Worm (Caenorhabditis elegans) whole organism, mixed stage, embryonic: Measurements from ENCODE around the gene F28B12.1.

ENCODE experiments used
- drap-1 ChIP-seq: fragments of 200-800 bp; sonication (Bioruptor generic); optimal IDR thresholded peaks from 3 replicates; lab custom pipeline; 2018; ENCODE audit warnings: mild to moderate bottlenecking, missing genetic modification characterization, missing compliant biosample characterization
- elt-1 ChIP-seq: sonication (generic microtip); optimal IDR thresholded peaks from 2 replicates; lab custom pipeline; 2017; ENCODE audit warnings: missing genetic modification characterization, mild to moderate bottlenecking, missing compliant biosample characterization, antibody characterized with exemption, moderate library complexity, borderline replicate concordance; ENCODE audit not compliant: insufficient read depth
- elt-3 ChIP-seq: fragments of 150-350 bp; optimal IDR thresholded peaks from 2 replicates; lab custom pipeline; 2014; ENCODE audit warnings: missing biosample characterization, missing genetic modification characterization
- lin-13 ChIP-seq: fragments of 150-350 bp; optimal IDR thresholded peaks from 2 replicates; lab custom pipeline; 2014; ENCODE audit warnings: missing biosample characterization, missing genetic modification characterization
- mab-5 ChIP-seq: fragments of 150-350 bp; optimal IDR thresholded peaks from 2 replicates; lab custom pipeline; 2014; ENCODE audit warnings: missing biosample characterization, missing genetic modification characterization
- mep-1 ChIP-seq: fragments of 150-350 bp; optimal IDR thresholded peaks from 2 replicates; lab custom pipeline; 2017; ENCODE audit warnings: missing biosample characterization, missing genetic modification reagents, missing genetic modification characterization, inconsistent platforms
- nhr-237 ChIP-seq: fragments of 150-350 bp; optimal IDR thresholded peaks from 2 replicates; lab custom pipeline; 2014; ENCODE audit warnings: missing biosample characterization, missing genetic modification characterization
- nhr-76 ChIP-seq: sonication (generic microtip); optimal IDR thresholded peaks from 2 replicates; lab custom pipeline; 2017; ENCODE audit warnings: missing biosample characterization, missing genetic modification characterization
- snpc-4 ChIP-seq: fragments of 150-350 bp; optimal IDR thresholded peaks from 2 replicates; lab custom pipeline; 2014; ENCODE audit warnings: missing biosample characterization, missing genetic modification characterization
- sptf-1 ChIP-seq: sonication (generic microtip); optimal IDR thresholded peaks from 2 replicates; lab custom pipeline; 2017; ENCODE audit warnings: mild to moderate bottlenecking, missing genetic modification characterization, moderate library complexity, missing compliant biosample characterization
- unc-39 ChIP-seq: fragments of 150-350 bp; optimal IDR thresholded peaks from 2 replicates; lab custom pipeline; 2014; ENCODE audit warnings: missing biosample characterization, missing genetic modification characterization
- unc-62 ChIP-seq: fragments of 150-350 bp; optimal IDR thresholded peaks from 2 replicates; lab custom pipeline; 2014; ENCODE audit warnings: missing biosample characterization, missing genetic modification reagents, missing genetic modification characterization

DNA sequence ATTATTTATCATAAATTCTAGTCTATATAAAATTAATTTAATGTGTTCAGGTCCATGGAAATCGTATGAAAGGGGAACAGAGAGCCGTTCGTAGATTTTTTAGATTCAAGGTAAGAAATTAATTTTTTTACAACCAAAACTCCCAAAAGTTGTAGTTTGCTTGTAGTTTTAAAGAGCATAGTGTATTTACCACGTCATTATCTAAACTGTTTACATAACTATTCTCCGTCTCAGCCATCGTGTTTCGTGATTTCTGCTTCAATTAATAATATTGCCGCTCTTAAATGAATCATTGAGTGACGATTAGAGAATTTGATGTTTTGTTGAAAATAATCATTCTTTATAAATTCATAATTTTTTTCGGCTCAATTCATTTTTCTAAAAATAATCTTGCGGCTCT, 31.5 kb upstream of the F28B12.1 start, which contains the start of gene cgt-3:
- TF ChIP-seq lin-13 (tag; lab: Kevin White, UChicago) = no peak
- no peak for TF ChIP-seq mab-5 (tag; lab: Kevin White, UChicago)
- no peak for TF ChIP-seq unc-62 (GFP tag; lab: Kevin White, UChicago)
- TF ChIP-seq elt-1 (tag; lab: Kevin White, UChicago) = no peak
- TF ChIP-seq nhr-76 (tag; lab: Kevin White, UChicago) = no peak
- TF ChIP-seq snpc-4 (tag; lab: Kevin White, UChicago) = no peak
- no peak for TF ChIP-seq drap-1 (GFP tag; lab: Kevin White, UChicago)
- no peak for TF ChIP-seq unc-39 (tag; lab: Kevin White, UChicago)
- no peak for TF ChIP-seq sptf-1
- TF ChIP-seq nhr-237 = no peak
- TF ChIP-seq mep-1 (tag; lab: Kevin White, UChicago) = no peak
- no peak for TF ChIP-seq elt-3
